Worm (Caenorhabditis elegans): ENCODE data around the gene T21D12.7.

The T21D12.7 gene

ce11 chrIV:274185-274584, 17.1 kb downstream of the T21D12.7 start, which contains the start of gene sma-10:
Gene sma-10 (plus strand): TSS chrIV:274420.
- no peak for TF ChIP-seq nhr-77 (tag; optimal IDR thresholded peaks at IDR 0.05)
- peak; percentile 37 for TF ChIP-seq nhr-21 (tag; optimal IDR thresholded peaks at IDR 0.05)
- TF ChIP-seq crh-2 (tag; optimal IDR thresholded peaks at IDR 0.05): peak; percentile 82
- TF ChIP-seq zag-1 (tag; optimal IDR thresholded peaks at IDR 0.05): no peak
- TF ChIP-seq dmd-4 (tag; optimal IDR thresholded peaks at IDR 0.05): no peak
- TF ChIP-seq F13H6.1 (tag; optimal IDR thresholded peaks at IDR 0.05): peak; percentile 51
- TF ChIP-seq fos-1 (tag; optimal IDR thresholded peaks at IDR 0.05): peak; percentile 93
- TF ChIP-seq nhr-11 (tag; optimal IDR thresholded peaks at IDR 0.05): no peak
- peak; percentile 91 for TF ChIP-seq sma-9 (GFP tag; optimal IDR thresholded peaks at IDR 0.05)
- no peak for TF ChIP-seq sma-9 (tag; optimal IDR thresholded peaks at IDR 0.05)
- peak; percentile 31 for TF ChIP-seq nhr-129 (tag; optimal IDR thresholded peaks at IDR 0.05)
- no peak for TF ChIP-seq nhr-10 (tag; optimal IDR thresholded peaks at IDR 0.05)
- peak; percentile 39 for TF ChIP-seq nhr-25 (tag; optimal IDR thresholded peaks at IDR 0.05)
- TF ChIP-seq ZK546.5 (tag; optimal IDR thresholded peaks at IDR 0.05): no peak
- no peak for TF ChIP-seq nhr-237 (tag; optimal IDR thresholded peaks at IDR 0.05)
- no peak for TF ChIP-seq aly-2 (tag; optimal IDR thresholded peaks at IDR 0.05)
- TF ChIP-seq ztf-11 (tag; optimal IDR thresholded peaks at IDR 0.05): no peak
- peak; percentile 82 for TF ChIP-seq sma-3 (GFP tag; optimal IDR thresholded peaks at IDR 0.05)
- TF ChIP-seq unc-39 (tag; optimal IDR thresholded peaks at IDR 0.05): no peak
- peak; percentile 71 for TF ChIP-seq gmeb-1 (tag; optimal IDR thresholded peaks at IDR 0.05)
- peak; percentile 3 for TF ChIP-seq C34F6.9 (tag; optimal IDR thresholded peaks at IDR 0.05)

- TF ChIP-seq R02D3.7 (tag; optimal IDR thresholded peaks at IDR 0.05) (no peak), sem-4 (tag; optimal IDR thresholded peaks at IDR 0.05) (no peak), elt-1 (tag; optimal IDR thresholded peaks at IDR 0.05) (no peak), crh-2 (tag; optimal IDR thresholded peaks at IDR 0.05) (no peak), nhr-10 (tag; optimal IDR thresholded peaks at IDR 0.05) (no peak), mdl-1 (tag; optimal IDR thresholded peaks at IDR 0.05) (no peak), elt-3 (tag; optimal IDR thresholded peaks at IDR 0.05) (no peak), egl-27 (tag; optimal IDR thresholded peaks at IDR 0.05) (no peak), nhr-23 (tag; optimal IDR thresholded peaks at IDR 0.05) (no peak), nhr-129 (tag; optimal IDR thresholded peaks at IDR 0.05) (no peak)
Measured at ce11 chrIV:273299-273698, 18.0 kb downstream of the T21D12.7 start, which contains the start of gene srh-282. Gene srh-282 (minus strand): TSS chrIV:273399.

- no peak for TF ChIP-seq aly-2 (tag; optimal IDR thresholded peaks at IDR 0.05)
- TF ChIP-seq nhr-21 (tag; optimal IDR thresholded peaks at IDR 0.05): no peak
- no peak for TF ChIP-seq gmeb-1 (tag; optimal IDR thresholded peaks at IDR 0.05)
- no peak for TF ChIP-seq nhr-12 (tag; optimal IDR thresholded peaks at IDR 0.05)
- no peak for TF ChIP-seq fos-1 (tag; optimal IDR thresholded peaks at IDR 0.05)
- TF ChIP-seq nhr-11 (tag; optimal IDR thresholded peaks at IDR 0.05): no peak
- no peak for TF ChIP-seq mbf-1 (tag; optimal IDR thresholded peaks at IDR 0.05)
- no peak for TF ChIP-seq ama-1 (optimal IDR thresholded peaks at IDR 0.05)
- no peak for TF ChIP-seq mab-5 (tag; optimal IDR thresholded peaks at IDR 0.05)
- no peak for TF ChIP-seq lsy-2 (tag; optimal IDR thresholded peaks at IDR 0.05)
- TF ChIP-seq R02D3.7 (tag; optimal IDR thresholded peaks at IDR 0.05): no peak
- TF ChIP-seq ceh-82 (tag; optimal IDR thresholded peaks at IDR 0.05): no peak
- TF ChIP-seq ztf-4 (tag; optimal IDR thresholded peaks at IDR 0.05): no peak
- no peak for TF ChIP-seq nhr-23 (tag; optimal IDR thresholded peaks at IDR 0.05)
- TF ChIP-seq elt-3 (tag; optimal IDR thresholded peaks at IDR 0.05): no peak
- no peak for TF ChIP-seq ztf-1 (GFP tag; conservative IDR thresholded peaks at IDR 0.05)
- no peak for TF ChIP-seq lin-11 (tag; optimal IDR thresholded peaks at IDR 0.05)
- TF ChIP-seq elt-1 (tag; optimal IDR thresholded peaks at IDR 0.05): no peak
Measured at ce11 chrIV:269107-269506, 22.1 kb downstream of the T21D12.7 start, which contains the start of gene T21D12.11. Gene T21D12.11 (plus strand): TSS chrIV:269407.

- no peak for TF ChIP-seq R02D3.7 (tag; optimal IDR thresholded peaks at IDR 0.05)
- no peak for TF ChIP-seq ztf-1 (GFP tag; conservative IDR thresholded peaks at IDR 0.05)
- TF ChIP-seq mab-5 (tag; optimal IDR thresholded peaks at IDR 0.05): no peak
- TF ChIP-seq snpc-4 (tag; optimal IDR thresholded peaks at IDR 0.05): no peak
- TF ChIP-seq nhr-25 (tag; optimal IDR thresholded peaks at IDR 0.05): no peak
- TF ChIP-seq lin-39 (tag; optimal IDR thresholded peaks at IDR 0.05): no peak
- no peak for TF ChIP-seq unc-39 (tag; optimal IDR thresholded peaks at IDR 0.05)
- no peak for TF ChIP-seq lin-13 (GFP tag; optimal IDR thresholded peaks at IDR 0.05)
- TF ChIP-seq C34F6.9 (tag; optimal IDR thresholded peaks at IDR 0.05): no peak
- no peak for TF ChIP-seq ceh-16 (tag; optimal IDR thresholded peaks at IDR 0.05)
- TF ChIP-seq dmd-4 (tag; optimal IDR thresholded peaks at IDR 0.05): no peak
- no peak for TF ChIP-seq nhr-10 (tag; optimal IDR thresholded peaks at IDR 0.05)
- no peak for TF ChIP-seq fos-1 (tag; optimal IDR thresholded peaks at IDR 0.05)
- TF ChIP-seq ztf-4 (tag; optimal IDR thresholded peaks at IDR 0.05): no peak
- TF ChIP-seq Y55F3AM.14 (GFP tag; optimal IDR thresholded peaks at IDR 0.05): no peak
- no peak for TF ChIP-seq sma-9 (GFP tag; optimal IDR thresholded peaks at IDR 0.05)
- TF ChIP-seq sma-9 (tag; optimal IDR thresholded peaks at IDR 0.05): no peak
- no peak for TF ChIP-seq egl-27 (tag; optimal IDR thresholded peaks at IDR 0.05)
- no peak for TF ChIP-seq nhr-77 (tag; optimal IDR thresholded peaks at IDR 0.05)
Measured at ce11 chrIV:266148-266547, 25.1 kb downstream of the T21D12.7 start, which contains the start of gene T21D12.12. Gene T21D12.12 (plus strand): TSS chrIV:266448.
